Worm (Caenorhabditis elegans): Measurements from ENCODE around the gene fbxb-90.

The fbxb-90 gene

DNA sequence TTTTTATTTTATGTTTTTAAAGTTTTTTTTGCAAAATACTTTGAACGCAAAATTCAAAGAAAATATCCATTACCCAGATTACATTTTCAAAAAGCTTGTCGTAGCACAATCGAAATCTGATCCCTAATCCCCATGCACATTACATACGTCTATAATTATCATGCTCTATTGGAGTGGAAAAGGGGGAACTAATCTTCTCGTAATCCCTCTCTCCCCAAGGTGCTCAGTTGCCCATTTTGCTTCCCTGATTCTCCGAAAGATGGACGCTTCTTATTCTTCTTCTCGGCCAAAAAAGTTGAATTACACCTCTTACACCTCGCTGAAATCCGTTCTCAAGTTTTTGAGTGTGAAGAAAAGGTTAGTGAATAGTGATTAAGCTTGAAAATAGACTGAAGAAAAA lies 37.6 kb downstream of the fbxb-90 start, which contains the start of gene fbxc-53:
Gene fbxc-53 (plus strand): TSS at position 245 of the 400 bp plus-strand sequence.
- TF ChIP-seq eyg-1 (tag; optimal IDR thresholded peaks at IDR 0.05) (no peak), sox-2 (GFP tag; IDR thresholded peaks at IDR 0.05) (no peak), dmd-4 (tag; optimal IDR thresholded peaks at IDR 0.05; ENCODE audit: borderline replicate concordance) (no peak), sox-4 (tag; optimal IDR thresholded peaks at IDR 0.05) (no peak), nhr-232 (tag; optimal IDR thresholded peaks at IDR 0.05) (no peak)

DNA sequence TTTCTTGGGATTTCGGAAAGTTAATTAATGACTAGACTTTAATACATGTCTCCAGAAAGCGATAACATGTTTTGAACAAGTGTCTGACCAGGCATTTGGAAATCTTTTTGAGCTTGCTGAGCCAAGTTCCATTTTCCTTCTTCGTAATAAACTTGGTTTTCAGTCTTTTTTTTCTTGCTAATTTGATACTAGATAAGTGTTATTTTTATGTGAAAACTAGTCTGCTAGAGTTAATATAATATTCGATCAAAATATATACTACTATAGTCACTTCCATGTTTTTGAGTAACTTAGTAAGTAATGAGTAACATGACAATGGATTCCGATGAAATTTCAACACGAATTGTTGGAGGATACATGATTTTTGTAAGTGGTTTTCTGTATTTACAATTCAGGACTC lies 39.4 kb downstream of the fbxb-90 start, which contains the start of gene srx-110:
Gene srx-110 (plus strand): TSS at position 301 of the 400 bp plus-strand sequence.
- no peak for TF ChIP-seq ama-1 (optimal IDR thresholded peaks at IDR 0.05)
- no peak for TF ChIP-seq ztf-16 (tag; optimal IDR thresholded peaks at IDR 0.05)
- no peak for TF ChIP-seq fkh-6 (tag; optimal IDR thresholded peaks at IDR 0.05)
- TF ChIP-seq sox-4 (tag; optimal IDR thresholded peaks at IDR 0.05): no peak
- TF ChIP-seq pros-1 (tag; optimal IDR thresholded peaks at IDR 0.05): no peak
- no peak for TF ChIP-seq hlh-13 (GFP tag; optimal IDR thresholded peaks at IDR 0.05)
- no peak for TF ChIP-seq nhr-232 (tag; optimal IDR thresholded peaks at IDR 0.05)
- no peak for TF ChIP-seq hlh-15 (tag; optimal IDR thresholded peaks at IDR 0.05)
- TF ChIP-seq ahr-1 (tag; optimal IDR thresholded peaks at IDR 0.05): no peak
- no peak for TF ChIP-seq ceh-45 (GFP tag; IDR thresholded peaks at IDR 0.05)
- TF ChIP-seq ceh-14 (tag; optimal IDR thresholded peaks at IDR 0.05): no peak
- no peak for TF ChIP-seq ref-2 (tag; optimal IDR thresholded peaks at IDR 0.05)
- no peak for TF ChIP-seq unc-55 (GFP tag; optimal IDR thresholded peaks at IDR 0.05)
- no peak for TF ChIP-seq pag-3 (tag; optimal IDR thresholded peaks at IDR 0.05; ENCODE audit: borderline replicate concordance)
- no peak for TF ChIP-seq nhr-11 (tag; optimal IDR thresholded peaks at IDR 0.05)
- TF ChIP-seq unc-42 (tag; optimal IDR thresholded peaks at IDR 0.05): no peak
- no peak for TF ChIP-seq madf-2 (tag; optimal IDR thresholded peaks at IDR 0.05)

DNA sequence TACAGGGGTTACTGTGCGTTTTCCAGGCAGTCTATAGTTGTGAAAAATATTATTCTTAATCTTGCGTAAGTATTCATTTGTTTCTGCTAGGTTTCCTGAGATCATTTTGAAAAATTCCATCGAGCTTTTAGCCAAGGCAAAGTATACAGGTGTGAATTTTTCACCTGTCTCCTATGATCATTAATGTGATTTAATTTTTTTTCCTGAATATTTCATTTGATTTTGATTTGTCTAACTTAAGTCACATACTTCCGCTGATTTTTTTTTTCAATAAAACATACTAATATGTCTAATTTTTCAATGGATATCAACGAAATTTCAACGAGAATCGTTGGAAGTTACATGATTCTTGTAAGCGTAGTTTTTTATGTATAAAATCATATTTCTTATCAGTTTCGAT lies 43.3 kb downstream of the fbxb-90 start, which contains the start of gene srx-108:
Gene srx-108 (plus strand): TSS at position 301 of the 400 bp plus-strand sequence.
- TF ChIP-seq pqm-1 (tag; optimal IDR thresholded peaks at IDR 0.05): no peak
- no peak for TF ChIP-seq ceh-22 (tag; optimal IDR thresholded peaks at IDR 0.05)
- TF ChIP-seq C38D4.7 (GFP tag; optimal IDR thresholded peaks at IDR 0.05): no peak
- no peak for TF ChIP-seq hlh-15 (tag; optimal IDR thresholded peaks at IDR 0.05)
- no peak for TF ChIP-seq ztf-16 (tag; optimal IDR thresholded peaks at IDR 0.05)
- TF ChIP-seq che-1 (tag; optimal IDR thresholded peaks at IDR 0.05): no peak
- TF ChIP-seq F13H6.1 (tag; optimal IDR thresholded peaks at IDR 0.05): no peak
- no peak for TF ChIP-seq ceh-19 (GFP tag; optimal IDR thresholded peaks at IDR 0.05)
- no peak for TF ChIP-seq K09A11.1 (tag; optimal IDR thresholded peaks at IDR 0.05; ENCODE audit: insufficient read depth)
- no peak for TF ChIP-seq zip-5 (tag; optimal IDR thresholded peaks at IDR 0.05)
- TF ChIP-seq ttx-3 (tag; optimal IDR thresholded peaks at IDR 0.05): no peak
- TF ChIP-seq nhr-11 (tag; optimal IDR thresholded peaks at IDR 0.05): no peak
- TF ChIP-seq ceh-14 (tag; optimal IDR thresholded peaks at IDR 0.05): no peak
- no peak for TF ChIP-seq ets-4 (tag; optimal IDR thresholded peaks at IDR 0.05)
- TF ChIP-seq lin-11 (tag; optimal IDR thresholded peaks at IDR 0.05): no peak

DNA sequence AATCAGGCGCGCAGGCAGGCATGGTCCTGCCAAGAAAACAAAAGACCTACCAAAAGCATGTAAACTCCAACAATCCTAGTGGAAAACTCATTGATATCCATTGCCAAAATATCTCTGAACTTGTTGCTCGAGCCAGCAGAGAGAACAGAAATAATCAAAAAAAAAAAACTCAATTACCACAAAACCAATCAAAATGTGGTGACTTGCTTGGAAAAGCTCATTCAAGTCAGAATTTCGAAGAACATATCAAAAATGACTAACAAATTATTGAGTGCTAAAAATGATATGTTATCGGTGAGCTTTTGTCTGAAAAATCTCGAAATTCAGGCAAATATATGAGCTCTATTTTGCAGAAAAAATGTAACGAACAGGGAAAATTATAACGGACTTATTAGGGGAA lies 47.3 kb downstream of the fbxb-90 start, which contains the start of gene srx-105:
Gene srx-105 (minus strand): TSS at position 101 of the 400 bp plus-strand sequence.
- no peak for TF ChIP-seq sox-4 (tag; optimal IDR thresholded peaks at IDR 0.05)
- no peak for TF ChIP-seq rnt-1 (tag; optimal IDR thresholded peaks at IDR 0.05)
- TF ChIP-seq unc-55 (GFP tag; optimal IDR thresholded peaks at IDR 0.05): no peak
- TF ChIP-seq ceh-9 (tag; optimal IDR thresholded peaks at IDR 0.05): no peak
- TF ChIP-seq ceh-22 (tag; optimal IDR thresholded peaks at IDR 0.05): no peak
- TF ChIP-seq tbx-7 (tag; optimal IDR thresholded peaks at IDR 0.05): no peak
- TF ChIP-seq pha-4 (tag; optimal IDR thresholded peaks at IDR 0.05): no peak
- no peak for TF ChIP-seq elt-2 (tag; optimal IDR thresholded peaks at IDR 0.05)

DNA sequence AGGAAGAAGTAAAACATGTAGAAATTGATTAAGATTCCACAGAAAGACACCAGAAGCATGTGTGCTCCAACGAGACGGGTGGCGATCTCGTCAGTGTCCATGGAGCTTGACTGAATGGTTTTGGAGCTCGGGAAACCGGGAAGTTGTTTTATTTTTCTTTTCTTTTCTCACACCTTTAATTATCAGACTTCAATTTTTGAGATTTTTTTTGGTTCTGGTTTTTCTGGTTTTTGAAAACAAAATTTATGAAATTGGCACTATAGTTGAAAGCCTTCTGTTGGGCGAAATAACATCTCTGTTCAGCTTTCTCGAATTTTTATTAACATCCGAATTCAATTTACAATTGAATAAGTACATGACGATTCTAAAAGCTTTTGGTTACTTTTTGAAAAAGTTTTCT lies 49.0 kb downstream of the fbxb-90 start, which contains the start of gene srx-104:
Gene srx-104 (minus strand): TSS at position 101 of the 400 bp plus-strand sequence.
- no peak for TF ChIP-seq elt-2 (tag; optimal IDR thresholded peaks at IDR 0.05)
- no peak for TF ChIP-seq pax-1 (tag; optimal IDR thresholded peaks at IDR 0.05)
- no peak for TF ChIP-seq tbx-7 (tag; optimal IDR thresholded peaks at IDR 0.05)
- TF ChIP-seq ceh-19 (GFP tag; optimal IDR thresholded peaks at IDR 0.05): no peak
- no peak for TF ChIP-seq ceh-14 (tag; optimal IDR thresholded peaks at IDR 0.05)
- TF ChIP-seq K02D7.2 (tag; optimal IDR thresholded peaks at IDR 0.05): no peak
- no peak for TF ChIP-seq gmeb-2 (tag; optimal IDR thresholded peaks at IDR 0.05)
- TF ChIP-seq C38D4.7 (GFP tag; optimal IDR thresholded peaks at IDR 0.05): no peak
- no peak for TF ChIP-seq ttx-3 (tag; optimal IDR thresholded peaks at IDR 0.05)
- no peak for TF ChIP-seq unc-42 (tag; optimal IDR thresholded peaks at IDR 0.05)
- TF ChIP-seq hlh-15 (tag; optimal IDR thresholded peaks at IDR 0.05): no peak
- TF ChIP-seq ztf-16 (tag; optimal IDR thresholded peaks at IDR 0.05): no peak
- TF ChIP-seq hlh-8 (tag; optimal IDR thresholded peaks at IDR 0.05): no peak
- TF ChIP-seq ceh-30 (tag; optimal IDR thresholded peaks at IDR 0.05): no peak
- no peak for TF ChIP-seq K09A11.1 (tag; optimal IDR thresholded peaks at IDR 0.05; ENCODE audit: insufficient read depth)
- TF ChIP-seq unc-86 (tag; optimal IDR thresholded peaks at IDR 0.05): no peak
- no peak for TF ChIP-seq dmd-4 (tag; optimal IDR thresholded peaks at IDR 0.05; ENCODE audit: borderline replicate concordance)
- no peak for TF ChIP-seq nhr-11 (tag; optimal IDR thresholded peaks at IDR 0.05)
- TF ChIP-seq sdc-2 (tag; optimal IDR thresholded peaks at IDR 0.05): no peak

Measured in whole organism, late embryonic.